Worm (Caenorhabditis elegans) whole organism, L4/young adult: ENCODE results near the gene txdc-9.
A peak's percentile ranks its signal among the peaks of the same experiment; 100 is the strongest.

ENCODE experiments used
- W03F9.2 ChIP-seq: fragments of 150-350 bp; optimal IDR thresholded peaks from 2 replicates; lab custom pipeline; 2014; ENCODE audit warnings: missing biosample characterization, missing genetic modification characterization
- dao-5 ChIP-seq: sonication (generic microtip); optimal IDR thresholded peaks from 2 replicates; lab custom pipeline; 2016; ENCODE audit warnings: missing genotype, missing genetic modification characterization, moderate library complexity, missing compliant biosample characterization
- him-1 ChIP-seq: sonication (generic microtip); optimal IDR thresholded peaks from 2 replicates; lab custom pipeline; 2016; ENCODE audit warnings: missing genotype, missing genetic modification reagents, missing genetic modification characterization, missing compliant biosample characterization

DNA sequence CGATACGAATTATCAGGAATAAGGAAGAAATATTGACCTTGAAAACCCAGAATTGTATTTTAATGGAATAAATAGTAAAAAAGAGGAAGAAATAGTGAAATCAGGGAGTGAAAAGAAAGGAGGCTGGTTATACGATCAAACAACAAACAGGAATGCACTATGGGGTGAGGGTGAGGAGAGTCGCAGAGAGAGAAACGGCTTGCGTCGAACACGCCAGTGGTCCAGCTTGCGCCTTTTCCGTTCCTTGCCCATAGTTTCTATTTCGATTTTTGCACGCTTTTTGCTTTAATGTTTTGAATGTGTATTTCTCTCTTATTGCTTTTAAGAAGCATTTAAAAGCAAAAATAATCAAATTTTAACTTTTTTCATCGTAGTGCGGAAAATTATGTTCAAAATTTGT, 21.7 kb downstream of the txdc-9 start:
- TF ChIP-seq him-1 (tag; lab: Kevin White, UChicago) (no peak), W03F9.2 (tag; lab: Kevin White, UChicago) (peak; percentile 81), dao-5 (no peak)
